Fruit fly (Drosophila melanogaster): ENCODE results near the gene CG46466.

Gene CG46466

DNA sequence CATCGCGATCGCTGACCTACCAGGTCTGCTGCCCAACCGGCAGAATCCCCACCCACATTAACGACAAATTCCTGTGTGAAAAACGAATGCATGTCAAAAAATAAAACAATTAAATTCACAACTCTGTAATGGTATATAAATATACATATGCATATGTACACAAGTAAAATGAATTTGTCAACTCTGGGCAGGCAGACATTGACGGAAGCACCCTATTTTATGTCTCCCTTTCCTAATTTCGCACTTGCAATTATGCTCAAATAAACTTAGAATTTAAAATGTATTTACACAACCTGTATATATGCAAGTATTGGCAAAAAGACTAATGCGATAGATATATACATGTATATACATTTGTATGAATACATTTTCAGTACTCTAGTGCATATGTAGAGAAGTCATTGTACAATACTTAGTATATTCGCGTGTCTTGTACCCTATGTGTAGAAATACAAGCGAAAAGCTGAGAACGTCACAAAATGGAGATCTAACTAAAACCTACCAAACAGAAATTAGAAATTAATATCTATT, 3.8 kb downstream of the CG46466 start:
- no peak for TF ChIP-seq noc (tag; optimal IDR thresholded peaks at IDR 0.05)

dm6 chr4:647388-647787, 15.5 kb downstream of the CG46466 start:
- TF ChIP-seq noc (tag; optimal IDR thresholded peaks at IDR 0.05), result no peak

- TF ChIP-seq noc (tag; optimal IDR thresholded peaks at IDR 0.05), result no peak
Measured at dm6 chr4:646414-647016, 16.4 kb downstream of the CG46466 start, which contains the start of gene Ekar. Gene Ekar (minus strand): TSS chr4:646556.

- TF ChIP-seq noc (tag; optimal IDR thresholded peaks at IDR 0.05), result no peak
Measured at dm6 chr4:629391-629790, 33.5 kb downstream of the CG46466 start, which contains the start of gene Gat. Gene Gat (plus strand): TSS chr4:629691.

DNA sequence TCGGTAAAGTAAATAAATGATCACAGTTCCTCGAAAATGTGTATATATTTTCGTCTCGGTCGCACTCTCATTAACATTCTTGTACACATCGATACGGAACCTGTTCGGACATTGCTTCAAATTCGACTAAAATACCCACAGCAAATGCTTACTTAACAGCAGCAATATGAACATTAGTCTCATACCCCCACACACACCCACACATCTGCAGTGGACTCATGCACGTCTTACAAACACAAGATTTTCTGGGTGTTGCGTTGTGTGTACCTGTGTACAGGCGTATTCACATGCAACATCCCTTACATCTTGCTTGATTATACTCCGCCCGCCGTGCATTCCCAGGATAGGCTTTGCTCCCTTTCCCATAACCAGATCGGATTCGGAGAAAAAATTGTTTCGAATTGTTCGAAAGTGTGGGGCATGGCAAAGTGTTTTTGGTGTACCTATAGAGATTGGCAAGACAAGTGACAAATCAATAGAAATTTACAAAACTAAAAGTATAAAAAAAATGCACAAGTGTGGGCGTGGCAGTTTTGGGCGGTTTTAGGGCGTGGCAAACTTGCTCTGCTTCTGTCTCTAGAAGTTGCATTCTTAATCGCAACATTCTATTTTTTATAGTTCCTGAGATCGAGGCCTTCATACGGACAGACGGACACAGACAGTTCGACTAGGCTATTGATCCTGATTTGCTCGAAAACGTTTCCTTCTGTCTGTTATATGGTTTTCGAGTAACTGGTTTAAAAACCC, 36.9 kb downstream of the CG46466 start, which contains the start of gene mav:
mav (minus strand) TSS at position 134 of the 747 bp plus-strand sequence.
- no peak for TF ChIP-seq noc (tag; optimal IDR thresholded peaks at IDR 0.05)

Data from whole organism, larva.